Fruit fly (Drosophila melanogaster): ENCODE data around the gene CG32263.

The CG32263 gene

dm6 chr3L:3788790-3789421, 22.0 kb downstream of the CG32263 start (continued):
- no peak for TF ChIP-seq tin (GFP tag; optimal IDR thresholded peaks at IDR 0.05)
- TF ChIP-seq CG31388 (GFP tag; optimal IDR thresholded peaks at IDR 0.05) = no peak
- no peak for TF ChIP-seq CG10431 (GFP tag; optimal IDR thresholded peaks at IDR 0.05)
- peak; percentile 12; the same call in 1 of the 2 replicates for TF ChIP-seq Rx (GFP tag; IDR thresholded peaks at IDR 0.05)
- peak; percentile 52; the same call in 2 of the 3 replicates for TF ChIP-seq CG16813 (GFP tag; IDR thresholded peaks at IDR 0.05; ENCODE audit: partially characterized antibody)
- no peak for TF ChIP-seq CG14667 (GFP tag; IDR thresholded peaks at IDR 0.05)
- peak; percentile 62 for TF ChIP-seq dmrt99B (tag; optimal IDR thresholded peaks at IDR 0.05)
- TF ChIP-seq C15 (GFP tag; IDR thresholded peaks at IDR 0.05) = no peak
- peak; percentile 67 for TF ChIP-seq odd (GFP tag; optimal IDR thresholded peaks at IDR 0.05)
- TF ChIP-seq grn (GFP tag; optimal IDR thresholded peaks at IDR 0.05) = no peak
- peak; percentile 43 for TF ChIP-seq CG7839 (tag; optimal IDR thresholded peaks at IDR 0.05)
- TF ChIP-seq CoRest (tag; optimal IDR thresholded peaks at IDR 0.05) = no peak
- TF ChIP-seq CG12744 (GFP tag; optimal IDR thresholded peaks at IDR 0.05) = no peak
- TF ChIP-seq CG2129 (GFP tag; IDR thresholded peaks at IDR 0.05; ENCODE audit: partially characterized antibody) = no peak
- TF ChIP-seq CG9437 (GFP tag; optimal IDR thresholded peaks at IDR 0.05) = peak; percentile 36
- peak; percentile 68 to 75 for TF ChIP-seq Trl (optimal IDR thresholded peaks at IDR 0.05)
- TF ChIP-seq Trl (GFP tag; optimal IDR thresholded peaks at IDR 0.05) = peak; percentile 21
- TF ChIP-seq CG3065 (GFP tag; optimal IDR thresholded peaks at IDR 0.05) = no peak
- TF ChIP-seq esg (GFP tag; conservative IDR thresholded peaks at IDR 0.05) = no peak
- peak; percentile 87 for TF ChIP-seq Med (GFP tag)
- TF ChIP-seq so (GFP tag; IDR thresholded peaks at IDR 0.05) = peak; percentile 65; the same call in 1 of the 3 replicates
- TF ChIP-seq slbo (GFP tag; IDR thresholded peaks at IDR 0.05) = no peak
- TF ChIP-seq CG8944 (GFP tag; optimal IDR thresholded peaks at IDR 0.05) = no peak
- TF ChIP-seq E2f2 (GFP tag; IDR thresholded peaks at IDR 0.05) = peak; percentile 34
- TF ChIP-seq CG2202 (tag; optimal IDR thresholded peaks at IDR 0.05) = no peak
- TF ChIP-seq CG5180 (GFP tag; optimal IDR thresholded peaks at IDR 0.05) = no peak
- no peak for TF ChIP-seq CG5245 (GFP tag; optimal IDR thresholded peaks at IDR 0.05)
- peak; percentile 66 for TF ChIP-seq CG34224 (GFP tag; IDR thresholded peaks at IDR 0.05; ENCODE audit: partially characterized antibody)
- TF ChIP-seq fd102C (GFP tag; optimal IDR thresholded peaks at IDR 0.05) = no peak
- TF ChIP-seq Dfd (GFP tag; optimal IDR thresholded peaks at IDR 0.05) = no peak
- peak; percentile 37 for TF ChIP-seq CG17829 (tag; optimal IDR thresholded peaks at IDR 0.05)
- no peak for TF ChIP-seq dan (GFP tag; IDR thresholded peaks at IDR 0.05)
- TF ChIP-seq CG18764 (GFP tag; optimal IDR thresholded peaks at IDR 0.05) = no peak
- no peak for TF ChIP-seq CG9876 (GFP tag; optimal IDR thresholded peaks at IDR 0.05)
- no peak for TF ChIP-seq Atf6 (GFP tag; IDR thresholded peaks at IDR 0.05)
- TF ChIP-seq CG2889 (GFP tag; IDR thresholded peaks at IDR 0.05) = no peak
- no peak for TF ChIP-seq Myb (GFP tag; optimal IDR thresholded peaks at IDR 0.05)
- TF ChIP-seq her (GFP tag; optimal IDR thresholded peaks at IDR 0.05) = peak; percentile 4
- TF ChIP-seq btn (GFP tag; optimal IDR thresholded peaks at IDR 0.05) = no peak
- no peak for TF ChIP-seq pros (GFP tag; optimal IDR thresholded peaks at IDR 0.05)
- TF ChIP-seq Atf3 (GFP tag; optimal IDR thresholded peaks at IDR 0.05) = no peak
- peak in 1 of 2 experiments; percentile 13 for TF ChIP-seq dpn (GFP tag; optimal IDR thresholded peaks at IDR 0.05)
- TF ChIP-seq sug (tag; optimal IDR thresholded peaks at IDR 0.05) = peak; percentile 13
- no peak; the same call in 1 of the 2 replicates for TF ChIP-seq CG7372 (GFP tag; IDR thresholded peaks at IDR 0.05)
- TF ChIP-seq ab (GFP tag; optimal IDR thresholded peaks at IDR 0.05) = no peak
- no peak for TF ChIP-seq onecut (GFP tag; IDR thresholded peaks at IDR 0.05)
- no peak for TF ChIP-seq Mrtf (GFP tag; IDR thresholded peaks at IDR 0.05)
- TF ChIP-seq eyg (GFP tag; optimal IDR thresholded peaks at IDR 0.05) = no peak
- TF ChIP-seq CG12391 (tag; optimal IDR thresholded peaks at IDR 0.05) = peak; percentile 46
- TF ChIP-seq sens (GFP tag) = peak; percentile 28
- TF ChIP-seq emc (GFP tag; optimal IDR thresholded peaks at IDR 0.05) = no peak
- no peak for TF ChIP-seq CG18619 (GFP tag; optimal IDR thresholded peaks at IDR 0.05)

All from whole organism, embryonic.